Worm (Caenorhabditis elegans): Measurements from ENCODE around the gene srd-46.
A peak's percentile ranks its signal among the peaks of the same experiment; 100 is the strongest.

Gene srd-46

DNA sequence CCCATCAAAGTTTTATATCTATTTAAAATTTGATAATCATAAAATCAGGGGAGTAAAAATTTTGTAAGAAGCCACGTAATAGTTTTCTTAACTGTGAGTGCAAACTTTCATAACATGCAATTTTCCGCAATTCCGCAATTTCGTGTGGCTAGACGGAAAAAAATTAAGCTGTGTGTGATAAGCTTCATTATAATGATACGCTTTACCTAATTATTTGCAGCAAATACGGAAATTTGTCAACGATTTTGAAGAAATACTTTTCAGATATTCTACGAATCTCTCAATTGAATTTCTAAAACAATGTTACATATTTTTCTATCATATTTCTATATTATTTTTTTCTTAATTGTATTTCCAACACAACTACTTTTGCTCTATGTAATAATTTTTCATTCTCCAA lies at the start of gene srd-46:
srd-46 (plus strand) TSS at position 301 of the 400 bp plus-strand sequence.
- no peak for TF ChIP-seq skn-1 (tag; optimal IDR thresholded peaks at IDR 0.05)
- TF ChIP-seq nhr-71 (tag; optimal IDR thresholded peaks at IDR 0.05) = peak; percentile 18

DNA sequence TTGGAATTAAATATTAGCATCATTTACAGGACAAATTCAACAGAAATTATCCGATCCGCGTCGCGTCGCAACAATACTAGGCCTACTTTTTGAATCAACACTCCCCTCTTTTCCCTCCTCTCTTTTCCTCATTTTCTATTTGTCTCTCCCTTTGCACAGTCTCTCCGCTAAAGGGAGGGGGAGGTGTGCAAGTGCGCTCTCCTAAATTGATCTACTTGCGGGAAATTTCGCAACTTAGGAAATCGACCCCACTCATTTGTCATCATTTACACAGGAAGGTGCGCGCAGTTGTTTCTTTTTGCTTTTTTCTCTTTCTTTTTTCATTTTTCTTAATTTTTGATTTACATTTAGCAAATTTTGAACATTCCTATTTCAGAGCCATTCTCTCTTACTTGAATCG lies 49.0 kb upstream of the srd-46 start, which contains the start of gene C04B4.2:
C04B4.2 (plus strand) TSS at position 371 of the 400 bp plus-strand sequence.
- TF ChIP-seq ets-5 (GFP tag; IDR thresholded peaks at IDR 0.05) = no peak
- TF ChIP-seq zip-4 (GFP tag; optimal IDR thresholded peaks at IDR 0.05) = no peak
- TF ChIP-seq swsn-7 (tag; optimal IDR thresholded peaks at IDR 0.05) = no peak
- no peak for TF ChIP-seq unc-98 (GFP tag; IDR thresholded peaks at IDR 0.05)
- TF ChIP-seq lin-13 (GFP tag; optimal IDR thresholded peaks at IDR 0.05) = no peak
- TF ChIP-seq hlh-4 (tag; optimal IDR thresholded peaks at IDR 0.05) = no peak
- TF ChIP-seq aha-1 (tag; optimal IDR thresholded peaks at IDR 0.05) = no peak
- TF ChIP-seq sup-37 (GFP tag; optimal IDR thresholded peaks at IDR 0.05) = no peak
- TF ChIP-seq nhr-19 (GFP tag; conservative IDR thresholded peaks at IDR 0.05) = no peak
- TF ChIP-seq unc-86 (tag; optimal IDR thresholded peaks at IDR 0.05) = no peak
- TF ChIP-seq unc-130 (tag; optimal IDR thresholded peaks at IDR 0.05) = no peak
- TF ChIP-seq ceh-90 (tag; optimal IDR thresholded peaks at IDR 0.05) = no peak
- no peak for TF ChIP-seq nhr-47 (tag; optimal IDR thresholded peaks at IDR 0.05)
- TF ChIP-seq C34B4.2 (tag; optimal IDR thresholded peaks at IDR 0.05) = no peak
- no peak for TF ChIP-seq mef-2 (tag; optimal IDR thresholded peaks at IDR 0.05)
- TF ChIP-seq snpc-4 (tag; optimal IDR thresholded peaks at IDR 0.05) = no peak

- TF ChIP-seq mdl-1 (tag; optimal IDR thresholded peaks at IDR 0.05) (no peak), tlp-1 (tag; optimal IDR thresholded peaks at IDR 0.05) (no peak)
These were observed 47.7 kb upstream of the srd-46 start for ce11 chrX:12284161-12284560.

DNA sequence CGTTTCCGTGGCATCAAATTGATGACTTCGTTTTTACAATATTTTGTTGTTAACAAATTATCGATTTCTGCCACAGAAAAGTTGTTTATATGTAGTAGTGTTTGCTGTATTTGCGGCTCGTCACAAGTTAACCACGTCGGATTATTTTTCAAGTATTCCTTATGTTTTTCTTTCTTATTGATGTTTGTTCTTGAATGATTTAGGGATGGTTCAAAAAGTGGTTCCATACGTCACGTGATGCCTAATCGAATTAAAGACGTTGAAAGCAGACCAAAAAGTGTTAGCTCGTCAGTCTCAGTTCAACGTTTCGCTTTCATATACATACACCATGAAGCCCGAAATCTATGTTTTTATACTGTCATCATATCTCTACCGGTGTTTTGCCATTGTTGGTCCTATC lies 46.4 kb upstream of the srd-46 start, which contains the start of gene lips-2:
lips-2 (plus strand) TSS at position 301 of the 400 bp plus-strand sequence.
- TF ChIP-seq nhr-85 (tag) (no peak), tbx-2 (tag; optimal IDR thresholded peaks at IDR 0.05) (no peak), ama-1 (optimal IDR thresholded peaks at IDR 0.05) (no peak), rnt-1 (tag; optimal IDR thresholded peaks at IDR 0.05) (no peak), aly-2 (tag; optimal IDR thresholded peaks at IDR 0.05) (no peak), ceh-88 (GFP tag; IDR thresholded peaks at IDR 0.05) (no peak), lin-15B (tag; optimal IDR thresholded peaks at IDR 0.05) (no peak), hpl-2 (GFP tag; optimal IDR thresholded peaks at IDR 0.05) (no peak), lin-35 (GFP tag; optimal IDR thresholded peaks at IDR 0.05) (no peak), nhr-19 (GFP tag; conservative IDR thresholded peaks at IDR 0.05) (no peak), nhr-90 (tag; optimal IDR thresholded peaks at IDR 0.05; ENCODE audit: poor library complexity) (no peak), skn-1 (tag; optimal IDR thresholded peaks at IDR 0.05) (no peak), elt-3 (tag; optimal IDR thresholded peaks at IDR 0.05) (no peak), hlh-17 (GFP tag; optimal IDR thresholded peaks at IDR 0.05; ENCODE audit: borderline replicate concordance) (no peak), C16A3.4 (tag; optimal IDR thresholded peaks at IDR 0.05) (no peak), ztf-4 (tag; optimal IDR thresholded peaks at IDR 0.05) (no peak), unc-86 (tag; optimal IDR thresholded peaks at IDR 0.05) (no peak), nhr-11 (tag; optimal IDR thresholded peaks at IDR 0.05) (no peak), fkh-8 (tag; optimal IDR thresholded peaks at IDR 0.05) (no peak), nhr-237 (tag; optimal IDR thresholded peaks at IDR 0.05) (no peak)

- TF ChIP-seq ceh-63 (GFP tag; optimal IDR thresholded peaks at IDR 0.05) (no peak), vab-15 (tag; optimal IDR thresholded peaks at IDR 0.05) (no peak), C04F5.9 (tag; optimal IDR thresholded peaks at IDR 0.05) (no peak), F16B12.6 (tag; optimal IDR thresholded peaks at IDR 0.05) (no peak), ceh-82 (tag; optimal IDR thresholded peaks at IDR 0.05) (no peak), pax-3 (tag; optimal IDR thresholded peaks at IDR 0.05) (no peak)
These were observed 43.6 kb upstream of the srd-46 start, which contains the start of gene C04B4.5 for ce11 chrX:12288254-12288653. C04B4.5 (minus strand) TSS chrX:12288354.
